Worm (Caenorhabditis elegans) whole organism, L4/young adult: Measurements from ENCODE around the gene Y27F2A.9.
"Not testable (repeated sequence)": the region's sequence is repeated elsewhere in the genome, so short reads cannot be mapped to it uniquely, and the experiment has no call there.

Source experiments
- dao-5 ChIP-seq: sonication (generic microtip); optimal IDR thresholded peaks from 2 replicates; lab custom pipeline; 2016; ENCODE audit warnings: missing genotype, missing genetic modification characterization, moderate library complexity, missing compliant biosample characterization
- him-1 ChIP-seq: sonication (generic microtip); optimal IDR thresholded peaks from 2 replicates; lab custom pipeline; 2016; ENCODE audit warnings: missing genotype, missing genetic modification reagents, missing genetic modification characterization, missing compliant biosample characterization

DNA sequence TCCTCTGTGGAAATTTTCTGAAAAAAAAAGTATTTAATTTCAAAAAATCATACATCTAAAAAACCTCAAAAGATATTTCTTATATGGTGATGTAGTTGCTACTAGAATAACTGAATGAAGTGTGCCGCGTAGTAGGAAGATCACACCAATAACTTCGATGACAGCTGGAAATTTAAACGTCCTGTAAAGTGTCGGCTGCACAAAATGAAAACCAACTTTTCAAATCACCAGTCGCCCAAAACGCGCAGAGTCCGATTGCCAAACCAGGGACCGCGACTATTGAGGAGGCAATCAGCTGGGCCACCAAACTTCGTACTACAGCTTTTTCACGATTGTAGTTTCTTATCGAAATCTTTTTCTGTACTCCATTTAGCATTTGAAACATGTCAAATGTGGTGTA lies 9.8 kb upstream of the Y27F2A.9 start, which contains the start of gene sri-48:
- not testable (repeated sequence) for TF ChIP-seq dao-5 (tag; lab: Kevin White, UChicago); him-1
